Worm (Caenorhabditis elegans): Measurements from ENCODE around the gene F54E12.2.

DNA sequence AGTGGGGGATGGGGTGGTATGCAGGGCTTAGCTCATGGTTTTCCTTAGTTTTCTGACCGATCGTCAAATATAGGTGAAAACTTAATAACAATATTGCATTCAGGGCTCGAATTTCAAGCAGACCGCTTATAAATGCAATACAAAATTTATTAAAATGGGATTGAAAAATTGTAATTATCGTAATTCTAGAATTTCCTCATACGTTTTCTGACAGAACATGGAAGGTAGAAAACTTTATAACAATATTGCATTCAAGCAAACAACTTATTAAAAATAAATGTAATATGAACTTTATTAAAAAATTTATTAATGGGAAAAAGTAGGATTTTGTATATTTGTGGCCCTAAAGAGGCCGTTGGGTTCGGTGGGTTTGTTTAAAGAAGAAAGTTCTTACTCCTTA lies 13.3 kb downstream of the F54E12.2 start:
- no peak for TF ChIP-seq snpc-4 (tag; optimal IDR thresholded peaks at IDR 0.05)
- no peak for TF ChIP-seq sma-9 (GFP tag; optimal IDR thresholded peaks at IDR 0.05)
- no peak for TF ChIP-seq sma-9 (tag; optimal IDR thresholded peaks at IDR 0.05)
- TF ChIP-seq nhr-11 (tag; optimal IDR thresholded peaks at IDR 0.05) = no peak
